Fruit fly (Drosophila melanogaster) whole organism, embryonic: ENCODE results near the gene RpS7.

ENCODE experiments used
- ATbp ChIP-seq: fragments of 200-800 bp; sonication (Bioruptor generic); optimal IDR thresholded peaks from 2 replicates; lab custom pipeline; 2017; ENCODE audit warnings: missing biosample characterization, mild to moderate bottlenecking, missing genetic modification characterization, missing genetic modification reagents
- Ada2b ChIP-seq: fragments of 200-800 bp; sonication (Bioruptor generic); IDR thresholded peaks from 2 replicates; pipeline ENCODE4 v1.3.6; 2022; ENCODE audit warnings: missing biosample characterization, missing genetic modification characterization
- BtbVII ChIP-seq: fragments of 200-800 bp; sonication (Bioruptor generic); optimal IDR thresholded peaks from 3 replicates; lab custom pipeline; 2017; ENCODE audit warnings: missing biosample characterization, mild to moderate bottlenecking, missing genetic modification characterization
- CG1024 ChIP-seq: fragments of 200-800 bp; sonication (Bioruptor generic); IDR thresholded peaks from 2 replicates; pipeline ENCODE4 v1.3.6; 2022; ENCODE audit warnings: missing biosample characterization, missing genetic modification characterization
- CG12219 ChIP-seq: fragments of 200-800 bp; sonication (Bioruptor generic); optimal IDR thresholded peaks from 3 replicates; lab custom pipeline; 2018; ENCODE audit warnings: missing biosample characterization, mild to moderate bottlenecking, missing genetic modification characterization
- CG13624 ChIP-seq: fragments of 200-800 bp; sonication (Bioruptor generic); optimal IDR thresholded peaks from 2 replicates; lab custom pipeline; 2016; ENCODE audit warnings: missing biosample characterization, missing genetic modification characterization
- CG1529 ChIP-seq: fragments of 200-800 bp; sonication (Bioruptor generic); optimal IDR thresholded peaks from 3 replicates; lab custom pipeline; 2018; ENCODE audit warnings: missing biosample characterization, missing genetic modification characterization
- CG1603 ChIP-seq: fragments of 200-800 bp; sonication (Bioruptor generic); optimal IDR thresholded peaks from 2 replicates; lab custom pipeline; 2019; ENCODE audit warnings: missing biosample characterization, mild to moderate bottlenecking, missing genetic modification characterization, moderate library complexity
- CG17328 ChIP-seq: fragments of 200-800 bp; sonication (Bioruptor generic); IDR thresholded peaks from 2 replicates; pipeline ENCODE4 v1.3.6; 2022; ENCODE audit warnings: missing biosample characterization, missing genetic modification characterization
- CG17829 ChIP-seq: fragments of 200-800 bp; optimal IDR thresholded peaks from 2 replicates; lab custom pipeline; 2019; ENCODE audit warnings: missing biosample characterization, mild to moderate bottlenecking, missing genetic modification characterization, moderate library complexity
- CG2712 ChIP-seq: fragments of 200-800 bp; optimal IDR thresholded peaks from 3 replicates; lab custom pipeline; 2019; ENCODE audit warnings: missing biosample characterization, mild to moderate bottlenecking, missing genetic modification characterization, moderate library complexity
- CG30403 ChIP-seq: fragments of 200-800 bp; sonication (Bioruptor generic); optimal IDR thresholded peaks from 3 replicates; lab custom pipeline; 2016; ENCODE audit warnings: missing biosample characterization, missing genetic modification characterization
- CG33557 ChIP-seq: fragments of 200-800 bp; sonication (Bioruptor generic); optimal IDR thresholded peaks from 2 replicates; lab custom pipeline; 2019; ENCODE audit warnings: missing biosample characterization, mild to moderate bottlenecking, missing genetic modification characterization, moderate library complexity
- CG4360 ChIP-seq: fragments of 200-800 bp; sonication (Bioruptor generic); IDR thresholded peaks from 2 replicates; pipeline ENCODE4 v1.3.6; 2022; ENCODE audit warnings: missing biosample characterization, missing genetic modification characterization
- CG5180 ChIP-seq: fragments of 200-800 bp; sonication (Bioruptor generic); optimal IDR thresholded peaks from 3 replicates; lab custom pipeline; 2017; ENCODE audit warnings: missing biosample characterization, missing genetic modification characterization, mild to moderate bottlenecking, moderate library complexity, missing genetic modification reagents
- CG6689 ChIP-seq: fragments of 200-800 bp; sonication (Bioruptor generic); IDR thresholded peaks from 2 replicates; pipeline ENCODE4 v1.3.6; 2022; ENCODE audit warnings: missing biosample characterization, missing genetic modification characterization
- CG8944 ChIP-seq: fragments of 200-800 bp; sonication (Bioruptor generic); optimal IDR thresholded peaks from 3 replicates; lab custom pipeline; 2016; ENCODE audit warnings: missing biosample characterization, missing genetic modification characterization
- D19A ChIP-seq: fragments of 200-800 bp; optimal IDR thresholded peaks from 3 replicates; lab custom pipeline; 2019; ENCODE audit warnings: missing biosample characterization, mild to moderate bottlenecking, missing genetic modification characterization, moderate library complexity
- Dip2 ChIP-seq: fragments of 200-800 bp; sonication (Bioruptor generic); IDR thresholded peaks from 2 replicates; pipeline ENCODE4 v1.3.6; 2022; ENCODE audit warnings: missing biosample characterization, missing genetic modification characterization
- Drgx ChIP-seq: fragments of 200-800 bp; sonication (Bioruptor generic); IDR thresholded peaks from 2 replicates; pipeline ENCODE4 v1.3.6; 2022; ENCODE audit warnings: missing biosample characterization, missing genetic modification characterization
- Ets65A ChIP-seq: fragments of 200-800 bp; sonication (Bioruptor generic); peaks from one replicate; lab custom pipeline; 2016; ENCODE audit warnings: missing biosample characterization, missing genetic modification characterization
- Vsx1 ChIP-seq: fragments of 200-800 bp; sonication (Bioruptor generic); optimal IDR thresholded peaks from 2 replicates; lab custom pipeline; 2017; ENCODE audit warnings: missing biosample characterization, mild to moderate bottlenecking, missing genetic modification characterization, missing genetic modification reagents
- Xrp1 ChIP-seq: fragments of 200-800 bp; sonication (Bioruptor generic); IDR thresholded peaks from 2 replicates; pipeline ENCODE4 v1.3.6; 2022; ENCODE audit warnings: missing biosample characterization, missing genetic modification characterization
- amos ChIP-seq: fragments of 200-800 bp; sonication (Bioruptor generic); IDR thresholded peaks from 2 replicates; pipeline ENCODE4 v1.3.6; 2022; ENCODE audit warnings: missing biosample characterization, missing genetic modification characterization; ENCODE audit not compliant: partially characterized antibody
- ara ChIP-seq: fragments of 200-800 bp; sonication (Bioruptor generic); IDR thresholded peaks from 2 replicates; pipeline ENCODE4 v1.3.6; 2022; ENCODE audit warnings: missing biosample characterization, missing genetic modification characterization
- bsh ChIP-seq, 2 experiments: fragments of 200-800 bp; sonication (Bioruptor generic); optimal IDR thresholded peaks; 2 replicates each; lab custom pipeline; 2017 to 2018; ENCODE audit warnings: mild to moderate bottlenecking in 2 of 2, missing biosample characterization in 2 of 2, missing genetic modification characterization in 2 of 2, moderate library complexity in 1 of 2
- danr ChIP-seq: fragments of 200-800 bp; sonication (Bioruptor generic); IDR thresholded peaks from 2 replicates; pipeline ENCODE4 v1.3.6; 2022; ENCODE audit warnings: missing biosample characterization, missing genetic modification characterization
- dmrt11E ChIP-seq: fragments of 200-800 bp; sonication (Bioruptor generic); optimal IDR thresholded peaks from 3 replicates; lab custom pipeline; 2018; ENCODE audit warnings: missing biosample characterization, mild to moderate bottlenecking, missing genetic modification characterization, moderate library complexity
- dysf ChIP-seq: fragments of 200-800 bp; sonication (Bioruptor generic); IDR thresholded peaks from 3 replicates; pipeline ENCODE4 v1.3.6; 2022; ENCODE audit warnings: missing biosample characterization, missing genetic modification characterization
- eve ChIP-seq, 2 experiments: fragments of >200 bp; optimal IDR thresholded peaks; 2 replicates each; lab custom pipeline; 2017; ENCODE audit warnings: missing biosample characterization in 2 of 2, missing genetic modification characterization in 2 of 2
- gem ChIP-seq: fragments of 200-800 bp; sonication (Bioruptor generic); optimal IDR thresholded peaks from 2 replicates; lab custom pipeline; 2019; ENCODE audit warnings: missing biosample characterization, mild to moderate bottlenecking, missing genetic modification characterization, moderate library complexity
- gsb-n ChIP-seq: fragments of 200-800 bp; sonication (Bioruptor generic); optimal IDR thresholded peaks from 3 replicates; lab custom pipeline; 2018; ENCODE audit warnings: missing biosample characterization, mild to moderate bottlenecking, missing genetic modification characterization
- hkb ChIP-seq, 2 experiments: fragments of 200-800 bp in 1 of 2; fragments of >200 bp in 1 of 2; sonication (Bioruptor generic) in 1 of 2; IDR thresholded peaks in 1 of 2; optimal IDR thresholded peaks in 1 of 2; 2 replicates each; pipeline versions ENCODE4 v1.3.6 to Lab custom; 2017 to 2022; ENCODE audit warnings: missing biosample characterization in 1 of 2, missing genetic modification characterization in 1 of 2
- hth ChIP-seq: fragments of >200 bp; optimal IDR thresholded peaks from 2 replicates; lab custom pipeline; 2017; ENCODE audit warnings: inconsistent platforms
- jumu ChIP-seq: fragments of 200-800 bp; sonication (Bioruptor generic); optimal IDR thresholded peaks from 3 replicates; lab custom pipeline; 2016; ENCODE audit warnings: missing biosample characterization, missing genetic modification characterization
- ken ChIP-seq: fragments of 200-800 bp; sonication (Bioruptor generic); IDR thresholded peaks from 3 replicates; pipeline ENCODE4 v1.3.6; 2022; ENCODE audit warnings: missing biosample characterization, missing genetic modification characterization
- lbe ChIP-seq: fragments of 200-800 bp; sonication (Bioruptor generic); optimal IDR thresholded peaks from 2 replicates; lab custom pipeline; 2016; ENCODE audit warnings: missing biosample characterization, mild to moderate bottlenecking, missing genetic modification characterization
- lola ChIP-seq, 3 experiments: fragments of >200 bp in 2 of 3; fragments of 200-800 bp in 1 of 3; sonication (Bioruptor generic) in 1 of 3; optimal IDR thresholded peaks; 2 replicates each; lab custom pipeline; 2017 to 2019; ENCODE audit warnings: missing biosample characterization in 3 of 3, missing genetic modification characterization in 3 of 3, mild to moderate bottlenecking in 1 of 3, moderate library complexity in 1 of 3
- nom ChIP-seq: fragments of 200-800 bp; sonication (Bioruptor generic); optimal IDR thresholded peaks from 2 replicates; lab custom pipeline; 2017; ENCODE audit warnings: missing biosample characterization, missing genetic modification characterization, mild to moderate bottlenecking, moderate library complexity, missing genetic modification reagents
- prd ChIP-seq, 3 experiments: fragments of >200 bp in 2 of 3; fragments of 200-800 bp in 1 of 3; sonication (Bioruptor generic) in 1 of 3; optimal IDR thresholded peaks in 2 of 3; IDR thresholded peaks in 1 of 3; 2 replicates in 2 of 3; 3 replicates in 1 of 3; pipeline versions ENCODE4 v1.3.6 to Lab custom; 2017 to 2022; ENCODE audit warnings: missing biosample characterization in 1 of 3, missing genetic modification characterization in 1 of 3
- row ChIP-seq: fragments of 200-800 bp; sonication (Bioruptor generic); IDR thresholded peaks from 3 replicates; pipeline ENCODE4 v1.3.6; 2022; ENCODE audit warnings: missing biosample characterization, missing genetic modification characterization
- scrt ChIP-seq: fragments of 200-800 bp; sonication (Bioruptor generic); optimal IDR thresholded peaks from 2 replicates; lab custom pipeline; 2018; ENCODE audit warnings: missing biosample characterization, mild to moderate bottlenecking, missing genetic modification characterization, moderate library complexity
- sim ChIP-seq: fragments of 200-800 bp; sonication (Bioruptor generic); IDR thresholded peaks from 2 replicates; pipeline ENCODE4 v1.3.6; 2022; ENCODE audit warnings: missing biosample characterization, missing genetic modification characterization
- stwl ChIP-seq: fragments of 200-800 bp; sonication (Bioruptor generic); optimal IDR thresholded peaks from 3 replicates; lab custom pipeline; 2018; ENCODE audit warnings: missing biosample characterization, mild to moderate bottlenecking, missing genetic modification characterization, moderate library complexity
- ttk ChIP-seq: fragments of 200-800 bp; sonication (Bioruptor generic); IDR thresholded peaks from 2 replicates; pipeline ENCODE4 v2.1.2; 2022; ENCODE audit warnings: missing biosample characterization, missing genetic modification characterization
- vvl ChIP-seq: fragments of 200-800 bp; sonication (Bioruptor generic); IDR thresholded peaks from 2 replicates; pipeline ENCODE4 v1.3.6; 2022; ENCODE audit warnings: missing biosample characterization, missing genetic modification characterization
- zfh1 ChIP-seq: fragments of 200-800 bp; sonication (Bioruptor generic); IDR thresholded peaks from 3 replicates; pipeline ENCODE4 v1.3.6; 2022; ENCODE audit warnings: missing biosample characterization, missing genetic modification characterization

The RpS7 gene

dm6 chr3R:30255255-30256121 is 46.7 kb upstream of the RpS7 start (continued):
- TF ChIP-seq zfh1, result peak; percentile 72
- peak; percentile 41 for TF ChIP-seq dmrt11E (tag; lab: Kevin White, UChicago)
- peak; percentile 30 for TF ChIP-seq gem (tag; lab: Kevin White, UChicago)
- peak; percentile 61 to 97 for TF ChIP-seq bsh (GFP tag; optimal IDR thresholded peaks at IDR 0.05; lab: Kevin White, UChicago)
- TF ChIP-seq Ada2b (GFP tag; lab: Robert Waterston, UW), result no peak
- peak; percentile 51 for TF ChIP-seq CG2712 (tag; lab: Kevin White, UChicago)
- TF ChIP-seq lola (GFP tag; optimal IDR thresholded peaks at IDR 0.05; lab: Kevin White, UChicago), result peak in 1 of 3 experiments; percentile 29
- TF ChIP-seq vvl (GFP tag; lab: Robert Waterston, UW), result peak; percentile 49; the same call in 1 of the 2 replicates
- TF ChIP-seq stwl (tag; lab: Kevin White, UChicago), result peak; percentile 4
- no peak for TF ChIP-seq CG4360 (GFP tag; lab: Robert Waterston, UW)
- TF ChIP-seq ken (GFP tag; lab: Robert Waterston, UW), result no peak
- TF ChIP-seq sim (GFP tag; lab: Robert Waterston, UW), result peak; percentile 43; the same call in 1 of the 2 replicates
- no peak for TF ChIP-seq danr
- no peak for TF ChIP-seq jumu (GFP tag; lab: Kevin White, UChicago)
- 0 out of 2 replicates have a peak, but pooled peaks have one; percentile 9 for TF ChIP-seq ttk (GFP tag; lab: Robert Waterston, UW)
- no peak for TF ChIP-seq CG30403 (GFP tag; lab: Kevin White, UChicago)
- no peak for TF ChIP-seq Vsx1 (GFP tag; lab: Kevin White, UChicago)
- TF ChIP-seq amos (GFP tag; lab: Robert Waterston, UW), result no peak
- peak; percentile 9 for TF ChIP-seq CG5180 (GFP tag; lab: Kevin White, UChicago)
- no peak for TF ChIP-seq CG8944 (GFP tag; lab: Kevin White, UChicago)
- TF ChIP-seq CG1603 (tag; lab: Kevin White, UChicago), result peak; percentile 51
- peak; percentile 32 for TF ChIP-seq CG17829
- TF ChIP-seq Xrp1 (GFP tag; lab: Robert Waterston, UW), result peak; percentile 72
- TF ChIP-seq nom, result peak; percentile 96
- peak; percentile 19; the same call in 1 of the 3 replicates for TF ChIP-seq row (GFP tag; lab: Robert Waterston, UW)
- 0 out of 2 replicates have a peak, but pooled peaks have one; percentile 3 for TF ChIP-seq CG1024
- TF ChIP-seq Drgx (GFP tag; lab: Robert Waterston, UW), result peak; percentile 93
- TF ChIP-seq ATbp, result no peak
- TF ChIP-seq gsb-n (tag; lab: Kevin White, UChicago), result peak; percentile 3
- no peak for TF ChIP-seq scrt (GFP tag; lab: Kevin White, UChicago)
- TF ChIP-seq hkb (optimal IDR thresholded peaks at IDR 0.05; lab: Kevin White, UChicago), result no peak
- no peak for TF ChIP-seq hkb (GFP tag; IDR thresholded peaks at IDR 0.05; lab: Robert Waterston, UW)
- no peak for TF ChIP-seq hth
- peak; percentile 18 for TF ChIP-seq CG33557 (GFP tag; lab: Kevin White, UChicago)
- no peak for TF ChIP-seq prd (optimal IDR thresholded peaks at IDR 0.05; lab: Kevin White, UChicago)
- peak; percentile 53; the same call in 2 of the 3 replicates for TF ChIP-seq prd (GFP tag; IDR thresholded peaks at IDR 0.05; lab: Robert Waterston, UW)
- TF ChIP-seq CG13624 (GFP tag; lab: Kevin White, UChicago), result no peak
- no peak for TF ChIP-seq BtbVII
- peak; percentile 60; the same call in 1 of the 2 replicates for TF ChIP-seq ara (GFP tag; lab: Robert Waterston, UW)
- TF ChIP-seq CG6689 (GFP tag; lab: Robert Waterston, UW), result peak; percentile 34; the same call in 1 of the 2 replicates
- TF ChIP-seq eve (GFP tag; optimal IDR thresholded peaks at IDR 0.05; lab: Kevin White, UChicago), result peak in 1 of 2 experiments; percentile 24
- TF ChIP-seq CG17328 (GFP tag; lab: Robert Waterston, UW), result peak; percentile 45; the same call in 1 of the 2 replicates
- no peak for TF ChIP-seq D19A (tag; lab: Kevin White, UChicago)
- TF ChIP-seq Dip2, result no peak
- TF ChIP-seq Ets65A, result no peak
- peak; percentile 95 for TF ChIP-seq lbe (GFP tag; lab: Kevin White, UChicago)
- peak; percentile 1 for TF ChIP-seq CG12219 (GFP tag; lab: Kevin White, UChicago)
- no peak; the same call in 2 of the 3 replicates for TF ChIP-seq dysf
- no peak for TF ChIP-seq CG1529 (GFP tag; lab: Kevin White, UChicago)
